Worm (Caenorhabditis elegans): ENCODE measurements around the gene lgc-54.

Gene lgc-54

DNA sequence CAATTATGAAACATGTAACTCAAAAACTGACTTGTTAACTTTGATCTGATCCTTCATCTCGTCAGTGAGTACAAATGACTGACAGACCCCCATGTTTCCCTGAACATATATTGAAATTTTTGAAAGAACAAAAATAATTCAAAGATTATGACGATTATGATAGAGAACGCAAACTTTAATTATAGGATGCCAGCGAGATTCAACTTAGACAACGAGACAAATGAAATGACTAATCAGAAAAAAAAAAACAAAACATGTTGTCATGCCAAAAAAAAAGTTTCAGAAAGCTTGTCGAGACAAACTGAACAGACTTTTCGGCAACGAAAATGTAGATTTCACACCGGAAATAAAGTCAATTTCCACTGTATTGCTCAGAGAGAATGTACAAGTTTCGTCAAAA, 8.3 kb upstream of the lgc-54 start, which contains the start of gene gpa-10:
TSS of gene gpa-10 (minus strand) at position 101 of the 400 bp plus-strand sequence.
- TF ChIP-seq dao-5 (tag; optimal IDR thresholded peaks at IDR 0.05) (no peak), him-1 (tag; optimal IDR thresholded peaks at IDR 0.05) (no peak), W03F9.2 (tag; optimal IDR thresholded peaks at IDR 0.05) (no peak)

- TF ChIP-seq him-1 (tag; optimal IDR thresholded peaks at IDR 0.05) (no peak), dao-5 (tag; optimal IDR thresholded peaks at IDR 0.05) (no peak), W03F9.2 (tag; optimal IDR thresholded peaks at IDR 0.05) (no peak)
Measured at ce11 chrV:6842437-6842836, 4.0 kb downstream of the lgc-54 start, which contains the start of gene T15B7.1. Gene T15B7.1, plus strand, starts transcription at chrV:6842737.

- no peak for TF ChIP-seq W03F9.2 (tag; optimal IDR thresholded peaks at IDR 0.05)
- no peak for TF ChIP-seq him-1 (tag; optimal IDR thresholded peaks at IDR 0.05)
- no peak for TF ChIP-seq dao-5 (tag; optimal IDR thresholded peaks at IDR 0.05)
Measured at ce11 chrV:6839008-6839407, 7.4 kb downstream of the lgc-54 start, which contains the start of gene hpo-8. Gene hpo-8, plus strand, starts transcription at chrV:6839289.

- TF ChIP-seq W03F9.2 (tag; optimal IDR thresholded peaks at IDR 0.05): no peak
- no peak for TF ChIP-seq him-1 (tag; optimal IDR thresholded peaks at IDR 0.05)
- TF ChIP-seq dao-5 (tag; optimal IDR thresholded peaks at IDR 0.05): no peak
Measured at ce11 chrV:6838599-6838998, 7.8 kb downstream of the lgc-54 start, which contains the start of gene T15B7.15. Gene T15B7.15, minus strand, starts transcription at chrV:6838665.

ce11 chrV:6836036-6836435, 10.4 kb downstream of the lgc-54 start:
- TF ChIP-seq him-1 (tag; optimal IDR thresholded peaks at IDR 0.05) (no peak), dao-5 (tag; optimal IDR thresholded peaks at IDR 0.05) (no peak)

DNA sequence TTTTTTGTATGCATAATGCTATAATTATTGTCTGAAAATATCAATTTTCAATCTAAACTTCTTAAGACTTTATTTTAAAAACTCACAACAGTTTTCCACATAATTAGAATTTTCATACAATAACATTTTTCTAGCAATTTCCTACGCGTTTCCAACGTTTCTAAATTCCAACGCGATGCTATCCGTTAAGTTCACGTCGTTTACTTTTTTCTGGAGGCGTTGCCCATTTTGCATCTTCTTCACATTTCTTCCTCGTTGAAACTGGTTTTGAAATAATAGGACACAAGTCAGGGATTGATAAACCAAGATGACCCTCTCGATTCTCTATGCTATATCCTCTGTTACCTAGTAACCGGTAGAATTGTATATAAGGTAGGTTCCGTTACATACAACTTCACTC, 11.2 kb downstream of the lgc-54 start, which contains the start of the genes T15B7.14 and col-143:
TSS of gene T15B7.14 (minus strand) at position 101 of the 400 bp plus-strand sequence.
TSS of gene col-143 (plus strand) at position 394 of the 400 bp plus-strand sequence.
- no peak for TF ChIP-seq W03F9.2 (tag; optimal IDR thresholded peaks at IDR 0.05)
- TF ChIP-seq dao-5 (tag; optimal IDR thresholded peaks at IDR 0.05): no peak
- TF ChIP-seq him-1 (tag; optimal IDR thresholded peaks at IDR 0.05): no peak

DNA sequence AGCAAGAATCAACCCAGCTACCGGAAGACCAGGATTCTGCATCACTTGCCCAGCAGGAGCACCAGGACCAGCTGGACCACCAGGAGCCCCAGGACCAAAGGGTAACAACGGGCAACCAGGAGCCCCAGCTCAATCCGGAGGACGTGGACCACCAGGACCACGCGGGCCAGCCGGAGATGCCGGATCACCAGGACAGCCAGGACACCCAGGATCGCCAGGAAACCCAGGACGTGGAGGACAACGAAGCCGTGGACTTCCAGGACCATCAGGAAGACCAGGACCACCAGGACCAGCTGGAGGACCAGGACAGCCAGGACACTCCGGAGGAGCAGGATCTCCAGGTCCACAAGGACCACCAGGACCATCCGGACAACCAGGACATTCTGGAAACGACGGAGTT, 14.9 kb downstream of the lgc-54 start:
- TF ChIP-seq him-1 (tag; optimal IDR thresholded peaks at IDR 0.05) (no peak), dao-5 (tag; optimal IDR thresholded peaks at IDR 0.05) (no peak), W03F9.2 (tag; optimal IDR thresholded peaks at IDR 0.05) (no peak)

DNA sequence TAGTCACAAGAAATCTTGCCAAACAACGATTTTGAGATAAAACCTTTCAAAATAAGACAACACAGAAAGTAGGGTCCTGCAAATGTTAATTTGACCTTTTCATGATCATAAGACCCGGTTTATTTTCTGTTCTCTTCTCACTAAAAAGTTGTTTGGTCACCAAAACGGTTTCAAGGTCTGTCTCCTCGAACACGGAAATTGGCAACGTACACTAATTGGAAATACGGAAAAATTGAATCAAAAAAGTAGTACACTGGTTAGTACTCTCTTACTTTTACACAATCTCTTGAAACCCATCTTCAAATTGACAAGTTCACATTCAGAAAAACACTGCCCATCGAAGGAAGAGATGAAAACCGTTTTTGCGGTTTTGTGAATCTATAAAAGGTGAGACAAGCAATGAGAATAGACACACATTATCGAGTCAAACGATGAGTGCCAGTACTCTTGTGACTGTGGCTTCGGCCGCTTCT, 15.6 kb downstream of the lgc-54 start, which contains the start of gene col-142:
TSS of gene col-142 (plus strand) at position 423 of the 473 bp plus-strand sequence.
- no peak for TF ChIP-seq dao-5 (tag; optimal IDR thresholded peaks at IDR 0.05)
- no peak for TF ChIP-seq W03F9.2 (tag; optimal IDR thresholded peaks at IDR 0.05)
- TF ChIP-seq him-1 (tag; optimal IDR thresholded peaks at IDR 0.05): no peak

ce11 chrV:6830075-6830474, 16.3 kb downstream of the lgc-54 start:
- TF ChIP-seq him-1 (tag; optimal IDR thresholded peaks at IDR 0.05) (no peak), W03F9.2 (tag; optimal IDR thresholded peaks at IDR 0.05) (no peak), dao-5 (tag; optimal IDR thresholded peaks at IDR 0.05) (no peak)

DNA sequence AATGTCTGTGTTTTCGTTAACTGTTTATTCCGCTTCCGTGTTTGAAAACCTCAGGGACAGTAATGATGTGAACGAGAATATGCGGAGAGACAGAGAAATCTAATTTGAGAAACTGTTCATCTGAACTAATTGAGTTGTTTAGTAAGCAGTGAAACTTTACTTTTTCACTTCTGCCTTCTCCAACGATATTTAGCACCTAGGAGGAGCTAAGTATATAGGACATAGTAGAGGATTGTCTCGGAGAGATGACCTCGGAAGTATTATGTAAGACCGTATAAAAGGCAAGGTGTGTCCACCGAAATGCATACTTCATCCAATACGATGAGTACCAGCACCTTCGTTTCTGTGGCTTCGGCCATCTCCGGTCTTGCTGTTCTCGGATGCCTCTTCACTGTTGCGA, 17.0 kb downstream of the lgc-54 start, which contains the start of gene col-141:
TSS of gene col-141 (plus strand) at position 301 of the 400 bp plus-strand sequence.
- no peak for TF ChIP-seq W03F9.2 (tag; optimal IDR thresholded peaks at IDR 0.05)
- no peak for TF ChIP-seq dao-5 (tag; optimal IDR thresholded peaks at IDR 0.05)
- TF ChIP-seq him-1 (tag; optimal IDR thresholded peaks at IDR 0.05): no peak

ce11 chrV:6828786-6829185, 17.6 kb downstream of the lgc-54 start, which contains the start of gene dmsr-15:
Gene dmsr-15, minus strand, starts transcription at chrV:6828886.
- TF ChIP-seq W03F9.2 (tag; optimal IDR thresholded peaks at IDR 0.05) (no peak), dao-5 (tag; optimal IDR thresholded peaks at IDR 0.05) (no peak), him-1 (tag; optimal IDR thresholded peaks at IDR 0.05) (no peak)

DNA sequence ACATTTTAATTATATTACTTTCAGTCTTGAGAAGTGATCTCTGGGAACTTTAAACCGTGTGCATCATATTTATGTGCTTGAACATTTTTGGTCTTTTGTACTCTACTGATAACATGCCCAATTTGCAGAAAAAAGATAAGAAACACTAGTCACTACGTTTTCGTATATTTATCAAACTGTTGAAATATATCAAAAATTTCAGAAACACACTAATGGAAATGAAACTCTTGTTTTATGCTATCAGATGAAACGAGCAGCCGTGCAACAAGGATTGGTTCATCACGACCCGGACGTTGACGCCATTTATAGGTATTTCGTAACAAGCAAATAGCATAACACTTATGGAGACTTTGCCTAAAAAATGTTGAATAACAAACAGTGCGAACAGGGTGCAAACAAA, 23.0 kb downstream of the lgc-54 start:
- TF ChIP-seq him-1 (tag; optimal IDR thresholded peaks at IDR 0.05) (no peak), dao-5 (tag; optimal IDR thresholded peaks at IDR 0.05) (no peak)

ce11 chrV:6821509-6821908, 24.9 kb downstream of the lgc-54 start, which contains the start of gene T15B7.8:
Gene T15B7.8, plus strand, starts transcription at chrV:6821809.
- TF ChIP-seq W03F9.2 (tag; optimal IDR thresholded peaks at IDR 0.05): no peak
- TF ChIP-seq dao-5 (tag; optimal IDR thresholded peaks at IDR 0.05): no peak
- no peak for TF ChIP-seq him-1 (tag; optimal IDR thresholded peaks at IDR 0.05)

- TF ChIP-seq him-1 (tag; optimal IDR thresholded peaks at IDR 0.05): no peak
- TF ChIP-seq W03F9.2 (tag; optimal IDR thresholded peaks at IDR 0.05): no peak
- TF ChIP-seq dao-5 (tag; optimal IDR thresholded peaks at IDR 0.05): no peak
Measured at ce11 chrV:6819812-6820211, 26.6 kb downstream of the lgc-54 start, which contains the start of gene dmsr-13. Gene dmsr-13, minus strand, starts transcription at chrV:6819912.

DNA sequence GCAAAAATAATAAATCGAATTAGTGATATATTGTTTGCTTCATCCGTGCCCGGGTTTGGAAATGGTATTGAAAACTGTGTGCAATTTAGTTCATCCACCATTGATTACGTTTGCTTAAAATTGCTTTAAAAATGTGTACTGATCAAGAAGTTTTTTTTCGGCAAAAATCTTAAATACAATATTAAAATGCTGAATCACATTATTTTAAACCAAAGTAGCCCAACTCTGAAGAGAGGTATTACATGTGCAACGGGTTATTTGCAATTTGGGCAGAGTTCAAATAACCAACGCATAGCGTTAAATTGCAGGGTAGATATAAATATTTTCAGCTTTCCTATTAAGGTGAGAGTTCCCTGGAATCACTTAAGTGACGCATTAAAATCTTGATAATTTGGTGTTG, 29.2 kb downstream of the lgc-54 start, which contains the start of gene dmsr-14:
TSS of gene dmsr-14 (minus strand) at position 101 of the 400 bp plus-strand sequence.
- TF ChIP-seq W03F9.2 (tag; optimal IDR thresholded peaks at IDR 0.05): no peak
- no peak for TF ChIP-seq dao-5 (tag; optimal IDR thresholded peaks at IDR 0.05)
- TF ChIP-seq him-1 (tag; optimal IDR thresholded peaks at IDR 0.05): no peak

Measured in whole organism, L4/young adult.